Worm (Caenorhabditis elegans) whole organism, mixed stage, embryonic: ENCODE results near the gene rpb-6.

Experiments
- ham-2 ChIP-seq: fragments of 200-800 bp; sonication (Bioruptor generic); optimal IDR thresholded peaks from 2 replicates; lab custom pipeline; 2018; ENCODE audit warnings: mild to moderate bottlenecking, missing genetic modification characterization, missing compliant biosample characterization
- unc-39 ChIP-seq: fragments of 150-350 bp; optimal IDR thresholded peaks from 2 replicates; lab custom pipeline; 2014; ENCODE audit warnings: missing biosample characterization, missing genetic modification characterization

- TF ChIP-seq ham-2 (GFP tag; lab: Kevin White, UChicago) (no peak), unc-39 (tag; lab: Kevin White, UChicago) (no peak)
Measured at ce11 chrII:10598039-10598438, 18.9 kb downstream of the rpb-6 start, which contains the start of gene C14A4.8.
